Worm (Caenorhabditis elegans): Measurements from ENCODE around the gene Y49F6C.2.

DNA sequence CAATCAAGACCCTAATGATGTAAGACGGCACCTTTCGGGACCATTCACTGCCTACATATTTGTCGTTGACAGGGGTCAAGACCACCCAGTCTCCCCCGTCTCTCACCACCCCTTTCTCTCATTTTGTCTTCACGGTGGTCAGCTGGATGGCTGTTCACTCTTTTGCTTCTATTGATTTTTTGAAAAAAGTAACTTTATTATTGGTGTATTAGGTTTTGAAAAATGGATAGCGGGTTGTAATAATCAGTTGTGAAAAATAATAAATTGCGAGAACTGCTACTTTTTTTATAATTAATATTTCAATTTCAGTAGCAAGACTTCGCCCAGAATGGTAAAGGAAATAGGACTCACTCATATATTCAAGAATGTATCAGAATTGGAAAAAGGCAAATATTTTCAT, 1.6 kb upstream of the Y49F6C.2 start, which contains the start of gene bath-9:
- no peak for TF ChIP-seq ztf-25 (GFP tag; IDR thresholded peaks at IDR 0.05)
- no peak for TF ChIP-seq ztf-26 (tag; optimal IDR thresholded peaks at IDR 0.05)

All from whole organism, young adult.